Worm (Caenorhabditis elegans): ENCODE measurements around the gene ceh-21.

ce11 chrX:1811436-1811835 is 41.1 kb downstream of the ceh-21 start, which contains the start of gene C14E2.3:
- TF ChIP-seq tab-1 (GFP tag; IDR thresholded peaks at IDR 0.05) (no peak), klf-2 (GFP tag; conservative IDR thresholded peaks at IDR 0.05) (no peak)
